Worm (Caenorhabditis elegans) whole organism, L2 larva: Measurements from ENCODE around the gene rpn-7.

Experiments used
- C34F6.9 ChIP-seq: fragments of 150-350 bp; optimal IDR thresholded peaks from 2 replicates; lab custom pipeline; 2014; ENCODE audit warnings: missing biosample characterization, missing genetic modification characterization
- R02D3.7 ChIP-seq: fragments of 150-350 bp; optimal IDR thresholded peaks from 2 replicates; lab custom pipeline; 2014; ENCODE audit warnings: missing biosample characterization, missing genetic modification characterization
- Y55F3AM.14 ChIP-seq: fragments of 200-800 bp; sonication (Bioruptor generic); optimal IDR thresholded peaks from 2 replicates; lab custom pipeline; 2018; ENCODE audit warnings: mild to moderate bottlenecking, missing genetic modification characterization, missing compliant biosample characterization
- ZK546.5 ChIP-seq: sonication (generic microtip); optimal IDR thresholded peaks from 2 replicates; lab custom pipeline; 2017; ENCODE audit warnings: missing biosample characterization, missing genetic modification characterization
- alr-1 ChIP-seq: fragments of 150-350 bp; optimal IDR thresholded peaks from 2 replicates; lab custom pipeline; 2014; ENCODE audit warnings: missing biosample characterization, missing genetic modification characterization
- blmp-1 ChIP-seq: sonication (generic microtip); optimal IDR thresholded peaks from 2 replicates; lab custom pipeline; 2017; ENCODE audit warnings: missing genetic modification characterization, mild to moderate bottlenecking, missing compliant biosample characterization, antibody characterized with exemption, moderate library complexity; ENCODE audit not compliant: insufficient read depth
- ceh-16 ChIP-seq: fragments of 150-350 bp; optimal IDR thresholded peaks from 2 replicates; lab custom pipeline; 2014; ENCODE audit warnings: missing biosample characterization, missing genetic modification characterization
- crh-2 ChIP-seq: sonication (generic microtip); optimal IDR thresholded peaks from 2 replicates; lab custom pipeline; 2017; ENCODE audit warnings: missing biosample characterization, missing genetic modification characterization
- dmd-4 ChIP-seq: sonication (generic microtip); optimal IDR thresholded peaks from 2 replicates; lab custom pipeline; 2017; ENCODE audit warnings: missing biosample characterization, missing genetic modification characterization
- elt-1 ChIP-seq: fragments of 150-350 bp; optimal IDR thresholded peaks from 2 replicates; lab custom pipeline; 2014; ENCODE audit warnings: missing biosample characterization, missing genetic modification characterization
- elt-3 ChIP-seq: sonication (generic microtip); optimal IDR thresholded peaks from 2 replicates; lab custom pipeline; 2017; ENCODE audit warnings: missing biosample characterization, missing genetic modification characterization
- fos-1 ChIP-seq: fragments of 150-350 bp; optimal IDR thresholded peaks from 2 replicates; lab custom pipeline; 2014; ENCODE audit warnings: missing biosample characterization, missing genetic modification characterization
- gmeb-1 ChIP-seq: fragments of 150-350 bp; optimal IDR thresholded peaks from 2 replicates; lab custom pipeline; 2014; ENCODE audit warnings: missing biosample characterization, missing genetic modification characterization
- lin-11 ChIP-seq: fragments of 150-350 bp; sonication (generic microtip); optimal IDR thresholded peaks from 2 replicates; lab custom pipeline; 2014; ENCODE audit warnings: missing biosample characterization, missing genetic modification characterization, inconsistent platforms, mixed read lengths
- lin-39 ChIP-seq: fragments of 150-350 bp; optimal IDR thresholded peaks from 2 replicates; lab custom pipeline; 2014; ENCODE audit warnings: missing biosample characterization, missing genetic modification reagents, missing genetic modification characterization
- lsy-2 ChIP-seq, 2 experiments: fragments of 150-350 bp in 1 of 2; sonication (generic microtip) in 1 of 2; optimal IDR thresholded peaks; 2 replicates each; lab custom pipeline; 2014 to 2017; ENCODE audit warnings: missing biosample characterization in 2 of 2, missing genetic modification characterization in 2 of 2
- mab-5 ChIP-seq: fragments of 150-350 bp; optimal IDR thresholded peaks from 2 replicates; lab custom pipeline; 2014; ENCODE audit warnings: missing biosample characterization, missing genetic modification characterization
- mbf-1 ChIP-seq: sonication (generic microtip); optimal IDR thresholded peaks from 2 replicates; lab custom pipeline; 2017; ENCODE audit warnings: missing biosample characterization, missing genetic modification characterization
- nhr-11 ChIP-seq: fragments of 150-350 bp; optimal IDR thresholded peaks from 2 replicates; lab custom pipeline; 2014; ENCODE audit warnings: missing biosample characterization, missing genetic modification characterization
- nhr-12 ChIP-seq: fragments of 150-350 bp; optimal IDR thresholded peaks from 2 replicates; lab custom pipeline; 2014; ENCODE audit warnings: missing biosample characterization, missing genetic modification characterization
- nhr-129 ChIP-seq: fragments of 150-350 bp; optimal IDR thresholded peaks from 2 replicates; lab custom pipeline; 2014; ENCODE audit warnings: missing biosample characterization, missing genetic modification characterization
- nhr-237 ChIP-seq: fragments of 150-350 bp; optimal IDR thresholded peaks from 2 replicates; lab custom pipeline; 2014; ENCODE audit warnings: missing biosample characterization, missing genetic modification characterization
- nhr-25 ChIP-seq: fragments of 150-350 bp; sonication (generic microtip); optimal IDR thresholded peaks from 3 replicates; lab custom pipeline; 2014; ENCODE audit warnings: missing biosample characterization, missing genetic modification characterization
- nhr-77 ChIP-seq: fragments of 150-350 bp; optimal IDR thresholded peaks from 2 replicates; lab custom pipeline; 2014; ENCODE audit warnings: missing biosample characterization, missing genetic modification characterization
- peb-1 ChIP-seq: fragments of 150-350 bp; optimal IDR thresholded peaks from 2 replicates; lab custom pipeline; 2014; ENCODE audit warnings: missing biosample characterization, missing genetic modification characterization
- skn-1 ChIP-seq: sonication (generic microtip); optimal IDR thresholded peaks from 2 replicates; lab custom pipeline; 2017; ENCODE audit warnings: missing biosample characterization, missing genetic modification characterization
- sma-3 ChIP-seq: sonication (generic microtip); optimal IDR thresholded peaks from 2 replicates; lab custom pipeline; 2016; ENCODE audit warnings: missing genetic modification reagents, missing genetic modification characterization, missing compliant biosample characterization
- sma-9 ChIP-seq, 2 experiments: fragments of 150-350 bp in 1 of 2; sonication (generic microtip) in 1 of 2; optimal IDR thresholded peaks; 2 replicates each; lab custom pipeline; 2014 to 2016; ENCODE audit warnings: missing genetic modification characterization in 2 of 2, mild to moderate bottlenecking in 1 of 2, missing biosample characterization in 1 of 2, missing compliant biosample characterization in 1 of 2, missing genetic modification reagents in 1 of 2, moderate library complexity in 1 of 2
- snpc-4 ChIP-seq: fragments of 150-350 bp; optimal IDR thresholded peaks from 2 replicates; lab custom pipeline; 2014; ENCODE audit warnings: missing biosample characterization, missing genetic modification characterization
- unc-39 ChIP-seq: fragments of 150-350 bp; optimal IDR thresholded peaks from 2 replicates; lab custom pipeline; 2014; ENCODE audit warnings: missing biosample characterization, missing genetic modification characterization
- unc-55 ChIP-seq: fragments of 150-350 bp; sonication (generic microtip); optimal IDR thresholded peaks from 3 replicates; lab custom pipeline; 2014; ENCODE audit warnings: missing biosample characterization, missing genetic modification reagents, missing genetic modification characterization
- unc-62 ChIP-seq: fragments of 150-350 bp; optimal IDR thresholded peaks from 2 replicates; lab custom pipeline; 2014; ENCODE audit warnings: missing biosample characterization, missing genetic modification reagents, missing genetic modification characterization
- zag-1 ChIP-seq: fragments of 150-350 bp; optimal IDR thresholded peaks from 2 replicates; lab custom pipeline; 2014; ENCODE audit warnings: missing biosample characterization, missing genetic modification characterization
- ztf-1 ChIP-seq: fragments of 200-800 bp; sonication (Bioruptor generic); conservative IDR thresholded peaks from 2 replicates; pipeline ENCODE4 v1.3.6; 2022; ENCODE audit warnings: missing genetic modification characterization, missing compliant biosample characterization
- ztf-11 ChIP-seq: sonication (generic microtip); optimal IDR thresholded peaks from 2 replicates; lab custom pipeline; 2017; ENCODE audit warnings: missing biosample characterization, missing genetic modification characterization

Gene rpn-7

DNA sequence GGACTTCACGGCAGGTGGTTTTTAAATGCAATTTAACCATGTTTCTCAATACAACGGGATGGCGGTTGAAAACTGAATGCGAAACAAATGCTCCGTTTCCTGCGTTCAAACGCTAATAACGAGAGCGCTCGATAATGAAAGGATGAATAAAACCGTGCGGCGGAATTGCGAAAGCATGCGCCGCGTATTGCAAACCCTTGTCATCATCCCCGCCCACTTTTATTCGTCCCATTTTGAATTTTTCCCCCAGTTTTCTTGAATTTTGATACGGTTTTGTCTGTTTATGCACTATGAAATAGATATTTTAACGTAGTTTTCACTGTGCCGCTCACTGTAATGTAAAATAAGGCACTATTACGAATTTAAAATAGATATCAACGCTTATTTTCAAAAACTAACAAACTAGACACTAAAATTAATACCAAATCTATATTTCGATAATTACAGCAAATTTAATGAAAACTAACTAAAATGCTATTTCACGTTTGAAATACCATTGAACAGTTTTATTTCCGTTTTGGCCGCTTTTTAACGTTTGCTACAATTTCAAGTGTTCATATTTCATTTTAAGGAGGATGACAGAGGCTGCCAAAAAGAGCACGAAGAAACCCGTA is at the start of gene rpn-7, which contains the start of gene F49C12.9:
rpn-7 (plus strand) TSS at position 564 of the 614 bp plus-strand sequence.
F49C12.9 (minus strand) TSS at position 148 of the 614 bp plus-strand sequence.
- no peak for TF ChIP-seq peb-1
- no peak for TF ChIP-seq nhr-237 (tag; lab: Kevin White, UChicago)
- peak; percentile 97 for TF ChIP-seq skn-1
- TF ChIP-seq Y55F3AM.14 (GFP tag; lab: Kevin White, UChicago), result no peak
- peak; percentile 5 for TF ChIP-seq crh-2 (tag; lab: Kevin White, UChicago)
- TF ChIP-seq R02D3.7, result no peak
- no peak for TF ChIP-seq blmp-1 (tag; lab: Kevin White, UChicago)
- TF ChIP-seq C34F6.9 (tag; lab: Kevin White, UChicago), result peak; percentile 59
- TF ChIP-seq lin-11 (tag; lab: Kevin White, UChicago), result peak; percentile 18
- TF ChIP-seq unc-55, result peak; percentile 65
- no peak for TF ChIP-seq elt-1 (tag; lab: Kevin White, UChicago)
- TF ChIP-seq gmeb-1, result peak; percentile 26
- no peak for TF ChIP-seq unc-39 (tag; lab: Kevin White, UChicago)
- TF ChIP-seq mbf-1, result no peak
- peak; percentile 6 for TF ChIP-seq sma-3 (GFP tag; lab: Kevin White, UChicago)
- TF ChIP-seq nhr-129, result peak; percentile 61
- TF ChIP-seq lsy-2 (tag; optimal IDR thresholded peaks at IDR 0.05; lab: Kevin White, UChicago), result peak in 1 of 2 experiments; percentile 3
- TF ChIP-seq mab-5, result no peak
- TF ChIP-seq unc-62 (GFP tag; lab: Kevin White, UChicago), result no peak
- peak; percentile 11 for TF ChIP-seq fos-1 (tag; lab: Kevin White, UChicago)

DNA sequence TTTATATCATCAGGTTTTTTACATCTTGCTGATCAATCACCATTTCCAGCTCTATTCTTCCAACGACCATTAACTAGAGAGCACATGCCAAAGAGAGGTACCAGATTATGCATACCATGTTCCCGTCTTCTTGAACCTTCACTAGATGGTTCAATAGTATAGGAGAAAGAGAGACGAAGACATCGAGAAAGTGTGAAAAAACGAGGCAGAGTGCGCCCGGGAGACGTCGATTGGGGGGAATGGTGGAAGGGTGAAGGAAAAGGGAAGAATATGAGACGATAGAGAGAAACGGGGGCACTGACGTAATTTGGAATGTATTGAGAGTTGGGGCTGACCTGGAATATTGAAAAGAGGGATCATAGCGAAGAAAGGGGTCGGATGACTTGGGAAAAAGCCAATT is 48.9 kb upstream of the rpn-7 start:
- TF ChIP-seq ZK546.5 (tag; lab: Kevin White, UChicago) (no peak), unc-62 (GFP tag; lab: Kevin White, UChicago) (no peak), nhr-25 (tag; lab: Kevin White, UChicago) (no peak), mbf-1 (no peak), R02D3.7 (no peak), crh-2 (tag; lab: Kevin White, UChicago) (no peak), zag-1 (no peak), elt-3 (no peak), ztf-1 (GFP tag; lab: Robert Waterston, UW) (no peak), ceh-16 (no peak)

DNA sequence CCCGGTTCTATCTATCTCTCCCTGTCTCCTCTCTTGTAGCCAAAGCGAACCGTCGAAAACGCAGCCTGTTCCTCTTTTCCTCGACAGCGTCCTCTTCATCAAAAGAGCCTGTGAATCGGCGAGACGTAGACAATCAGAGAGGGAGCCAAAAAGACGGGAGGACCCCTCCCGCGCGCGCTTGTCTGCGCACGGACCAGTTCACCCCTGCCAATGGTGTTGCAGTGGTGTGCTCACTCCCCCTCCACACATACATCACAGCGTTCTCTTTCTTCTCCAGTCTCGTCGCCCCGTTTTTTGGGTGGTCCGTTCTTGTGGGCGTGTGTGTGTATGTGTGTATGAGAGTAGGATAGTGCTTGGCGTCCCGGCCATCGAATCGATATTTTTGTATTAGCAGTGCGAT is 47.5 kb upstream of the rpn-7 start:
- TF ChIP-seq unc-62 (GFP tag; lab: Kevin White, UChicago) (no peak), sma-9 (GFP tag; optimal IDR thresholded peaks at IDR 0.05; lab: Kevin White, UChicago) (no peak), sma-9 (tag; optimal IDR thresholded peaks at IDR 0.05; lab: Kevin White, UChicago) (no peak), elt-3 (no peak), lin-39 (tag; lab: Kevin White, UChicago) (no peak), snpc-4 (tag; lab: Kevin White, UChicago) (no peak), nhr-77 (no peak), skn-1 (no peak), ZK546.5 (tag; lab: Kevin White, UChicago) (no peak), alr-1 (tag; lab: Kevin White, UChicago) (no peak), ceh-16 (no peak), R02D3.7 (no peak), ztf-1 (GFP tag; lab: Robert Waterston, UW) (no peak), blmp-1 (tag; lab: Kevin White, UChicago) (no peak), nhr-11 (tag; lab: Kevin White, UChicago) (no peak)

DNA sequence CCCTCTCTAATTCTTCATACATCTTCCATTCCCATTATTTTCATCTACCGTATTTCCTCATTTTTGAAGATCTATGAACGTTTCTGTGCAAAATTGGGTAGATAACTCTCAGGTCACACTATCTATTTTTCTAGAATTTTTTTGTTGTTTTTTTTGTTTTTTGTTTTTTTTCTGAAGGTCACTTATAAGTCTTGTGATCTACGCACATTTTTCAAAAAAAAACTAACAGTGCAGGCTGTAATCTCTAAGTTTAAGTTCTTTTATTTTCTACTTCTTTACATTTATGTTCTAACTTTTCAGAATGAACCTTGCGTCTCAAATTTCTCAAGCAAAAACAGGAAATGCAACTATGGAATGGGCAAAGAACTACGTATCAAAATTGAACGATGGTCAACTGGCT is 46.6 kb upstream of the rpn-7 start, which contains the start of gene flh-3:
flh-3 (plus strand) TSS at position 301 of the 400 bp plus-strand sequence.
- TF ChIP-seq dmd-4 (tag; lab: Kevin White, UChicago), result no peak
- TF ChIP-seq fos-1 (tag; lab: Kevin White, UChicago), result no peak
- no peak for TF ChIP-seq blmp-1 (tag; lab: Kevin White, UChicago)
- TF ChIP-seq ztf-11 (tag; lab: Kevin White, UChicago), result no peak
- TF ChIP-seq nhr-12 (tag; lab: Kevin White, UChicago), result no peak
- TF ChIP-seq R02D3.7, result no peak
- no peak for TF ChIP-seq nhr-25 (tag; lab: Kevin White, UChicago)
